Worm (Caenorhabditis elegans): Measurements from ENCODE around the gene F13H8.6.

The F13H8.6 gene

DNA sequence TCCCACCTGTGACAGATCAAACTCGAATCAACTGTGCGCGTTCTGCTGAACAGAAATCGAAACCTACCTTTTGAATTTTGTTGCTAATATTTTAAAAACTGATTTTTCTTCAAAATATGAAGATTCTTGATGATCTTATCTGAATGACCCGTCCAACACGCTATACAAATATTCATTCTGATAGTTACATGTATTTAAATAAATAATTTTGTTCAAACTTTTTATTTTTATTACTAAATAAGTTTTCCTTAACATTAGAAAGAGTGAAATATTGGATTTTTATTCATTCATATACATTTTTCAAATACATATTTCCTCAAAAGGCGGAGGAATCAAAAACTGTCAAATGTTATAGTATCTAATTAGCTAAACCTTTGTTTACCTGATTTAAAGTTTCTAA, 18.8 kb downstream of the F13H8.6 start, which contains the start of gene F13H8.8:
Gene F13H8.8, minus strand, starts transcription at position 101 of the 400 bp plus-strand sequence.
- TF ChIP-seq nhr-85 (tag) (no peak), aly-2 (tag; optimal IDR thresholded peaks at IDR 0.05) (no peak), lin-13 (GFP tag; optimal IDR thresholded peaks at IDR 0.05) (no peak), unc-98 (GFP tag; IDR thresholded peaks at IDR 0.05) (no peak), egl-27 (tag; optimal IDR thresholded peaks at IDR 0.05) (no peak), ztf-11 (tag; optimal IDR thresholded peaks at IDR 0.05) (no peak), nhr-76 (tag; optimal IDR thresholded peaks at IDR 0.05) (no peak), sptf-1 (tag; optimal IDR thresholded peaks at IDR 0.05) (no peak), lin-15B (tag; optimal IDR thresholded peaks at IDR 0.05) (no peak)

ce11 chrII:6263685-6264084, 23.1 kb downstream of the F13H8.6 start, which contains the start of gene F13H8.3:
F13H8.3 (plus strand) TSS chrII:6263985.
- TF ChIP-seq ama-1 (optimal IDR thresholded peaks at IDR 0.05) (no peak), mdl-1 (tag; optimal IDR thresholded peaks at IDR 0.05) (no peak), dsc-1 (tag; optimal IDR thresholded peaks at IDR 0.05) (no peak), lir-3 (tag; optimal IDR thresholded peaks at IDR 0.05; ENCODE audit: poor library complexity) (no peak), dpl-1 (GFP tag; optimal IDR thresholded peaks at IDR 0.05) (no peak)

DNA sequence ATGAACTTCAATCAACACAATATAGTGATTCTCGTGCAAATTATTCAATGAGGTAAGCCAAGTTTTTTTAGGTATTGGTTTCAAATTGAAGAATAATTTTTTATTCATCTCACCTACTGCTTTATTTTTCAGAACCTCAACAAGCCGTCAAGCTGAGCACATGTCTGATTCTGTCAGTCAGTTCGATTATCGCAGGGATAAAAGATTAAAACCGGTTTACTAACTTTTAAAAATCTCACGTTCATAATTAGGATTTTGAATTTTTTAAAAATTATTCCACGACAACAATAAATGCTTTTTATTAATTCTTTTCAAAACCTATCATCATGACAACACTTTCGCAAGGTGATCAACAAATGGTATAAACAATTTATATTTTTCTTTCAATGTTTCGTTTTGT, 24.5 kb downstream of the F13H8.6 start, which contains the start of gene F13H8.12:
Gene F13H8.12, plus strand, starts transcription at position 301 of the 400 bp plus-strand sequence.
- TF ChIP-seq hlh-17 (GFP tag; optimal IDR thresholded peaks at IDR 0.05; ENCODE audit: borderline replicate concordance) = no peak
- TF ChIP-seq lin-15B (tag; optimal IDR thresholded peaks at IDR 0.05) = no peak
- no peak for TF ChIP-seq lir-3 (tag; optimal IDR thresholded peaks at IDR 0.05; ENCODE audit: poor library complexity)
- TF ChIP-seq nhr-19 (GFP tag; conservative IDR thresholded peaks at IDR 0.05) = no peak
- TF ChIP-seq ets-5 (GFP tag; IDR thresholded peaks at IDR 0.05) = no peak
- no peak for TF ChIP-seq nhr-90 (tag; optimal IDR thresholded peaks at IDR 0.05; ENCODE audit: poor library complexity)
- TF ChIP-seq ztf-4 (tag; optimal IDR thresholded peaks at IDR 0.05) = no peak
- no peak for TF ChIP-seq blmp-1 (tag; optimal IDR thresholded peaks at IDR 0.05)
- no peak for TF ChIP-seq nhr-71 (tag; optimal IDR thresholded peaks at IDR 0.05)
- no peak for TF ChIP-seq jun-1 (tag; optimal IDR thresholded peaks at IDR 0.05)
- no peak for TF ChIP-seq nhr-76 (tag; optimal IDR thresholded peaks at IDR 0.05)
- no peak for TF ChIP-seq tbx-2 (tag; optimal IDR thresholded peaks at IDR 0.05)
- TF ChIP-seq unc-86 (tag; optimal IDR thresholded peaks at IDR 0.05) = no peak
- TF ChIP-seq sup-37 (GFP tag; optimal IDR thresholded peaks at IDR 0.05) = no peak
- TF ChIP-seq skn-1 (tag; optimal IDR thresholded peaks at IDR 0.05) = no peak
- TF ChIP-seq snu-23 (GFP tag; optimal IDR thresholded peaks at IDR 0.05) = no peak
- TF ChIP-seq isw-1 (GFP tag; IDR thresholded peaks at IDR 0.05) = no peak
- TF ChIP-seq elt-2 (tag; optimal IDR thresholded peaks at IDR 0.05) = no peak
- no peak for TF ChIP-seq nhr-85 (tag)
- no peak for TF ChIP-seq efl-3 (GFP tag; optimal IDR thresholded peaks at IDR 0.05)

- TF ChIP-seq unc-86 (tag; optimal IDR thresholded peaks at IDR 0.05) (no peak), nhr-47 (tag; optimal IDR thresholded peaks at IDR 0.05) (no peak), ets-5 (GFP tag; IDR thresholded peaks at IDR 0.05) (no peak), mep-1 (tag; optimal IDR thresholded peaks at IDR 0.05) (no peak), ztf-4 (tag; optimal IDR thresholded peaks at IDR 0.05) (no peak), sox-4 (tag; optimal IDR thresholded peaks at IDR 0.05) (no peak), C04F5.9 (tag; optimal IDR thresholded peaks at IDR 0.05) (no peak), ceh-88 (GFP tag; IDR thresholded peaks at IDR 0.05) (no peak), unc-62 (GFP tag; optimal IDR thresholded peaks at IDR 0.05) (no peak), nhr-76 (tag; optimal IDR thresholded peaks at IDR 0.05) (no peak), alr-1 (tag; optimal IDR thresholded peaks at IDR 0.05; ENCODE audit: borderline replicate concordance) (no peak), swsn-7 (tag; optimal IDR thresholded peaks at IDR 0.05) (no peak), nhr-11 (tag; optimal IDR thresholded peaks at IDR 0.05) (no peak), vab-15 (tag; optimal IDR thresholded peaks at IDR 0.05) (no peak), dpl-1 (GFP tag; optimal IDR thresholded peaks at IDR 0.05) (no peak), nhr-28 (tag; optimal IDR thresholded peaks at IDR 0.05) (no peak), C34B4.2 (tag; optimal IDR thresholded peaks at IDR 0.05) (no peak), snpc-4 (tag; optimal IDR thresholded peaks at IDR 0.05) (no peak)
Measured at ce11 chrII:6260684-6261083, 26.1 kb downstream of the F13H8.6 start, which contains the start of gene nmgp-1. nmgp-1 (plus strand) TSS chrII:6260857.
